Fruit fly (Drosophila melanogaster) whole organism, embryonic: ENCODE results near the gene WRNexo.

ENCODE experiments used
- Awh ChIP-seq: fragments of 200-800 bp; sonication (Bioruptor generic); IDR thresholded peaks from 2 replicates; pipeline ENCODE4, ENCODE4 v1.3.6; 2022; ENCODE audit warnings: missing biosample characterization, missing genetic modification characterization
- CG10366 ChIP-seq: fragments of 200-800 bp; sonication (Bioruptor generic); IDR thresholded peaks from 2 replicates; pipeline ENCODE4 v1.3.6; 2022; ENCODE audit warnings: missing biosample characterization, missing genetic modification characterization
- CG10565 ChIP-seq: fragments of 200-800 bp; sonication (Bioruptor generic); optimal IDR thresholded peaks from 3 replicates; lab custom pipeline; 2016; ENCODE audit warnings: missing biosample characterization, mild to moderate bottlenecking, missing genetic modification characterization
- CG11247 ChIP-seq: fragments of 200-800 bp; sonication (Bioruptor generic); IDR thresholded peaks from 2 replicates; pipeline ENCODE4 v1.3.6; 2022; ENCODE audit warnings: missing biosample characterization, missing genetic modification characterization
- CG11398 ChIP-seq: fragments of 200-800 bp; sonication (Bioruptor generic); optimal IDR thresholded peaks from 2 replicates; lab custom pipeline; 2016; ENCODE audit warnings: missing biosample characterization, missing genetic modification characterization
- CG11504 ChIP-seq: fragments of 200-800 bp; sonication (Bioruptor generic); optimal IDR thresholded peaks from 3 replicates; lab custom pipeline; 2019; ENCODE audit warnings: missing biosample characterization, mild to moderate bottlenecking, missing genetic modification characterization, moderate library complexity
- CG11695 ChIP-seq: fragments of 200-800 bp; sonication (Bioruptor generic); IDR thresholded peaks from 3 replicates; pipeline ENCODE4 v1.3.6; 2022; ENCODE audit warnings: missing biosample characterization, missing genetic modification characterization
- CG12769 ChIP-seq: fragments of 200-800 bp; sonication (Bioruptor generic); optimal IDR thresholded peaks from 2 replicates; lab custom pipeline; 2019; ENCODE audit warnings: missing biosample characterization, mild to moderate bottlenecking, missing genetic modification characterization, moderate library complexity
- CG13424 ChIP-seq: fragments of 200-800 bp; sonication (Bioruptor generic); optimal IDR thresholded peaks from 2 replicates; lab custom pipeline; 2019; ENCODE audit warnings: missing biosample characterization, mild to moderate bottlenecking, missing genetic modification characterization, moderate library complexity
- CG13624 ChIP-seq: fragments of 200-800 bp; sonication (Bioruptor generic); optimal IDR thresholded peaks from 2 replicates; lab custom pipeline; 2016; ENCODE audit warnings: missing biosample characterization, missing genetic modification characterization
- CG14014 ChIP-seq: fragments of 200-800 bp; sonication (Bioruptor generic); IDR thresholded peaks from 2 replicates; pipeline ENCODE4 v1.3.6; 2022; ENCODE audit warnings: missing biosample characterization, missing genetic modification characterization
- CG1603 ChIP-seq: fragments of 200-800 bp; sonication (Bioruptor generic); optimal IDR thresholded peaks from 2 replicates; lab custom pipeline; 2019; ENCODE audit warnings: missing biosample characterization, mild to moderate bottlenecking, missing genetic modification characterization, moderate library complexity
- CG2120 ChIP-seq: fragments of 200-800 bp; sonication (Bioruptor generic); optimal IDR thresholded peaks from 3 replicates; lab custom pipeline; 2016; ENCODE audit warnings: missing biosample characterization, missing genetic modification characterization
- CG2199 ChIP-seq: fragments of 200-800 bp; sonication (Bioruptor generic); IDR thresholded peaks from 3 replicates; pipeline ENCODE4 v1.3.6; 2022; ENCODE audit warnings: missing biosample characterization, missing genetic modification characterization
- CG34224 ChIP-seq: fragments of 200-800 bp; sonication (Bioruptor generic); IDR thresholded peaks from 3 replicates; pipeline ENCODE4 v1.3.6; 2022; ENCODE audit warnings: missing biosample characterization, missing genetic modification characterization; ENCODE audit not compliant: partially characterized antibody
- CG42726 ChIP-seq: fragments of 200-800 bp; sonication (Bioruptor generic); IDR thresholded peaks from 2 replicates; pipeline ENCODE4 v1.3.6; 2022; ENCODE audit warnings: missing biosample characterization, missing genetic modification characterization; ENCODE audit not compliant: partially characterized antibody
- CG4360 ChIP-seq: fragments of 200-800 bp; sonication (Bioruptor generic); IDR thresholded peaks from 2 replicates; pipeline ENCODE4 v1.3.6; 2022; ENCODE audit warnings: missing biosample characterization, missing genetic modification characterization
- CG5953 ChIP-seq: fragments of 200-800 bp; sonication (Bioruptor generic); IDR thresholded peaks from 2 replicates; pipeline ENCODE4 v1.3.6; 2022; ENCODE audit warnings: missing biosample characterization, missing genetic modification characterization
- CG6689 ChIP-seq: fragments of 200-800 bp; sonication (Bioruptor generic); IDR thresholded peaks from 2 replicates; pipeline ENCODE4 v1.3.6; 2022; ENCODE audit warnings: missing biosample characterization, missing genetic modification characterization
- CG7745 ChIP-seq: fragments of 200-800 bp; sonication (Bioruptor generic); optimal IDR thresholded peaks from 2 replicates; lab custom pipeline; 2018; ENCODE audit warnings: missing biosample characterization, mild to moderate bottlenecking, missing genetic modification characterization, moderate library complexity
- CG8765 ChIP-seq: fragments of 200-800 bp; sonication (Bioruptor generic); IDR thresholded peaks from 2 replicates; pipeline ENCODE4 v1.3.6; 2022; ENCODE audit warnings: missing biosample characterization, missing genetic modification characterization
- CrebB ChIP-seq: fragments of 200-800 bp; sonication (Bioruptor generic); optimal IDR thresholded peaks from 3 replicates; lab custom pipeline; 2018; ENCODE audit warnings: missing biosample characterization, mild to moderate bottlenecking, missing genetic modification characterization
- Drgx ChIP-seq: fragments of 200-800 bp; sonication (Bioruptor generic); IDR thresholded peaks from 2 replicates; pipeline ENCODE4 v1.3.6; 2022; ENCODE audit warnings: missing biosample characterization, missing genetic modification characterization
- Fer1 ChIP-seq: fragments of 200-800 bp; sonication (Bioruptor generic); optimal IDR thresholded peaks from 2 replicates; lab custom pipeline; 2017; ENCODE audit warnings: missing biosample characterization, mild to moderate bottlenecking, missing genetic modification characterization
- H2.0 ChIP-seq: fragments of 200-800 bp; sonication (Bioruptor generic); IDR thresholded peaks from 2 replicates; pipeline ENCODE4 v1.3.6; 2022; ENCODE audit warnings: missing biosample characterization, missing genetic modification characterization
- HHEX ChIP-seq: fragments of 200-800 bp; sonication (Bioruptor generic); optimal IDR thresholded peaks from 3 replicates; lab custom pipeline; 2017; ENCODE audit warnings: missing biosample characterization, mild to moderate bottlenecking, missing genetic modification characterization, missing genetic modification reagents
- HLH3B ChIP-seq: fragments of 200-800 bp; sonication (Bioruptor generic); IDR thresholded peaks from 2 replicates; pipeline ENCODE4 v1.3.6; 2022; ENCODE audit warnings: missing biosample characterization, missing genetic modification characterization
- Hmr ChIP-seq: fragments of 200-800 bp; sonication (Bioruptor generic); optimal IDR thresholded peaks from 3 replicates; lab custom pipeline; 2017; ENCODE audit warnings: mild to moderate bottlenecking, missing biosample characterization, missing genetic modification reagents, missing genetic modification characterization
- Med ChIP-seq: fragments of 200-800 bp; sonication (Bioruptor generic); peaks from one replicate; lab custom pipeline; 2016; ENCODE audit warnings: missing biosample characterization, missing genetic modification characterization, mild to moderate bottlenecking, inconsistent platforms, moderate library complexity
- Nf-YC ChIP-seq: fragments of 200-800 bp; optimal IDR thresholded peaks from 3 replicates; lab custom pipeline; 2019; ENCODE audit warnings: missing biosample characterization, mild to moderate bottlenecking, missing genetic modification characterization, moderate library complexity
- PHDP ChIP-seq: fragments of 200-800 bp; sonication (Bioruptor generic); optimal IDR thresholded peaks from 3 replicates; lab custom pipeline; 2018; ENCODE audit warnings: missing biosample characterization, mild to moderate bottlenecking, missing genetic modification characterization, moderate library complexity
- Ravus ChIP-seq: fragments of 200-800 bp; sonication (Bioruptor generic); IDR thresholded peaks from 2 replicates; pipeline ENCODE4 v1.3.6; 2022; ENCODE audit warnings: missing biosample characterization, missing genetic modification characterization
- Side ChIP-seq: fragments of 200-800 bp; sonication (Bioruptor generic); optimal IDR thresholded peaks from 2 replicates; lab custom pipeline; 2016; ENCODE audit warnings: missing biosample characterization, missing genetic modification characterization
- Sox100B ChIP-seq: fragments of 200-800 bp; sonication (Bioruptor generic); optimal IDR thresholded peaks from 3 replicates; lab custom pipeline; 2018; ENCODE audit warnings: missing biosample characterization, mild to moderate bottlenecking, missing genetic modification characterization
- TFAM ChIP-seq: fragments of 200-800 bp; sonication (Bioruptor generic); optimal IDR thresholded peaks from 2 replicates; lab custom pipeline; 2017; ENCODE audit warnings: missing biosample characterization, missing genetic modification characterization, inconsistent platforms
- Taf1 ChIP-seq: fragments of 200-800 bp; sonication (Bioruptor generic); IDR thresholded peaks from 2 replicates; pipeline ENCODE4 v1.3.6; 2022; ENCODE audit warnings: missing biosample characterization, missing genetic modification characterization
- Xbp1 ChIP-seq: fragments of 200-800 bp; sonication (Bioruptor generic); optimal IDR thresholded peaks from 3 replicates; lab custom pipeline; 2016; ENCODE audit warnings: missing biosample characterization, mild to moderate bottlenecking, missing genetic modification characterization
- abd-A ChIP-seq: fragments of 200-800 bp; sonication (Bioruptor generic); optimal IDR thresholded peaks from 3 replicates; lab custom pipeline; 2019; ENCODE audit warnings: missing biosample characterization, mild to moderate bottlenecking, missing genetic modification characterization, moderate library complexity
- az2 ChIP-seq: fragments of 200-800 bp; sonication (Bioruptor generic); optimal IDR thresholded peaks from 3 replicates; lab custom pipeline; 2016; ENCODE audit warnings: missing biosample characterization, missing genetic modification characterization
- dpn ChIP-seq, 2 experiments: fragments of 200-800 bp; sonication (Bioruptor generic); optimal IDR thresholded peaks; 3 replicates each; lab custom pipeline; 2016; ENCODE audit warnings: missing biosample characterization in 2 of 2, missing genetic modification characterization in 2 of 2
- oc ChIP-seq: fragments of 200-800 bp; sonication (Bioruptor generic); optimal IDR thresholded peaks from 2 replicates; lab custom pipeline; 2018; ENCODE audit warnings: missing biosample characterization, mild to moderate bottlenecking, missing genetic modification characterization, moderate library complexity
- scrt ChIP-seq: fragments of 200-800 bp; sonication (Bioruptor generic); optimal IDR thresholded peaks from 2 replicates; lab custom pipeline; 2018; ENCODE audit warnings: missing biosample characterization, mild to moderate bottlenecking, missing genetic modification characterization, moderate library complexity
- sim ChIP-seq: fragments of 200-800 bp; sonication (Bioruptor generic); IDR thresholded peaks from 2 replicates; pipeline ENCODE4 v1.3.6; 2022; ENCODE audit warnings: missing biosample characterization, missing genetic modification characterization
- sisA ChIP-seq: fragments of 200-800 bp; sonication (Bioruptor generic); IDR thresholded peaks from 2 replicates; pipeline ENCODE4 v1.3.6; 2022; ENCODE audit warnings: missing biosample characterization, missing genetic modification characterization
- slbo ChIP-seq: fragments of 200-800 bp; sonication (Bioruptor generic); IDR thresholded peaks from 2 replicates; pipeline ENCODE4 v1.3.6; 2022; ENCODE audit warnings: missing biosample characterization, missing genetic modification characterization
- vfl ChIP-seq: fragments of 200-800 bp; sonication (Bioruptor generic); optimal IDR thresholded peaks from 2 replicates; lab custom pipeline; 2016; ENCODE audit warnings: missing biosample characterization, missing genetic modification characterization
- vnd ChIP-seq: fragments of 200-800 bp; sonication (Bioruptor generic); IDR thresholded peaks from 3 replicates; pipeline ENCODE4 v1.3.6; 2022; ENCODE audit warnings: missing biosample characterization, missing genetic modification characterization; ENCODE audit not compliant: partially characterized antibody
- yki ChIP-seq: fragments of >200 bp; optimal IDR thresholded peaks from 3 replicates; lab custom pipeline; 2018
- zen2 ChIP-seq: fragments of 200-800 bp; sonication (Bioruptor generic); IDR thresholded peaks from 3 replicates; pipeline ENCODE4 v1.3.6; 2022; ENCODE audit warnings: missing biosample characterization, missing genetic modification characterization; ENCODE audit not compliant: partially characterized antibody

The WRNexo gene

dm6 chr3R:18314824-18315690 lies 50.9 kb downstream of the WRNexo start (continued):
- TF ChIP-seq Hmr (GFP tag; lab: Kevin White, UChicago) (peak; percentile 45), CG14014 (GFP tag; lab: Robert Waterston, UW) (0 out of 2 replicates have a peak, but pooled peaks have one; percentile 32), dpn (GFP tag; optimal IDR thresholded peaks at IDR 0.05; lab: Kevin White, UChicago) (peak in 1 of 2 experiments; percentile 0), abd-A (tag; lab: Kevin White, UChicago) (peak; percentile 96), Med (peak; percentile 93), H2.0 (peak; percentile 41; the same call in 1 of the 2 replicates), Drgx (GFP tag; lab: Robert Waterston, UW) (peak; percentile 12; the same call in 1 of the 2 replicates), CrebB (tag; lab: Kevin White, UChicago) (no peak), yki (lab: Kevin White, UChicago) (no peak), CG2120 (peak; percentile 55), scrt (GFP tag; lab: Kevin White, UChicago) (peak; percentile 93), CG11695 (GFP tag; lab: Robert Waterston, UW) (peak; percentile 44; the same call in 1 of the 3 replicates), HLH3B (peak; percentile 31; the same call in 1 of the 2 replicates), CG12769 (tag; lab: Kevin White, UChicago) (peak; percentile 73), vfl (GFP tag; lab: Kevin White, UChicago) (peak; percentile 5), CG10565 (GFP tag; lab: Kevin White, UChicago) (no peak), vnd (GFP tag; lab: Robert Waterston, UW) (no peak), CG11504 (tag; lab: Kevin White, UChicago) (peak; percentile 20), CG4360 (GFP tag; lab: Robert Waterston, UW) (no peak), PHDP (tag; lab: Kevin White, UChicago) (peak; percentile 28), CG11398 (GFP tag; lab: Kevin White, UChicago) (peak; percentile 4), CG13424 (peak; percentile 32), oc (tag; lab: Kevin White, UChicago) (no peak), zen2 (GFP tag; lab: Robert Waterston, UW) (no peak), Awh (GFP tag; lab: Robert Waterston, UW) (no peak), TFAM (no peak), CG6689 (GFP tag; lab: Robert Waterston, UW) (peak; percentile 34; the same call in 1 of the 2 replicates), Side (GFP tag; lab: Kevin White, UChicago) (no peak), Nf-YC (tag; lab: Kevin White, UChicago) (no peak), slbo (GFP tag; lab: Robert Waterston, UW) (peak; percentile 54; the same call in 1 of the 2 replicates), sisA (GFP tag; lab: Robert Waterston, UW) (peak; percentile 48), Sox100B (GFP tag; lab: Kevin White, UChicago) (no peak), Xbp1 (peak; percentile 27), az2 (no peak), Fer1 (GFP tag; lab: Kevin White, UChicago) (peak; percentile 12), CG11247 (GFP tag; lab: Robert Waterston, UW) (no peak), CG42726 (GFP tag; lab: Robert Waterston, UW) (no peak), CG10366 (no peak), CG13624 (GFP tag; lab: Kevin White, UChicago) (peak; percentile 40), CG7745 (tag; lab: Kevin White, UChicago) (no peak), CG1603 (tag; lab: Kevin White, UChicago) (peak; percentile 28), Taf1 (GFP tag; lab: Robert Waterston, UW) (no peak), sim (GFP tag; lab: Robert Waterston, UW) (no peak), CG34224 (GFP tag; lab: Robert Waterston, UW) (no peak), HHEX (GFP tag; lab: Kevin White, UChicago) (peak; percentile 18), CG8765 (GFP tag; lab: Robert Waterston, UW) (no peak), CG5953 (0 out of 2 replicates have a peak, but pooled peaks have one; percentile 4), Ravus (GFP tag; lab: Robert Waterston, UW) (no peak), CG2199 (GFP tag; lab: Robert Waterston, UW) (no peak)
